Worm (Caenorhabditis elegans): ENCODE results near the gene isy-1.

Gene isy-1

ce11 chrV:11040020-11040419, 39.5 kb upstream of the isy-1 start, which contains the start of gene C45B11.9:
TSS of gene C45B11.9 (plus strand) at chrV:11040320.
- TF ChIP-seq F52B5.7 (tag; optimal IDR thresholded peaks at IDR 0.05) (no peak), egrh-3 (GFP tag; IDR thresholded peaks at IDR 0.05) (no peak), F55B11.4 (tag; optimal IDR thresholded peaks at IDR 0.05; ENCODE audit: borderline replicate concordance, insufficient read depth) (no peak), cebp-2 (GFP tag; IDR thresholded peaks at IDR 0.05) (no peak), snpc-3.4 (tag; optimal IDR thresholded peaks at IDR 0.05) (no peak), hlh-26 (GFP tag; conservative IDR thresholded peaks at IDR 0.05) (no peak), athp-1 (tag; optimal IDR thresholded peaks at IDR 0.05) (no peak), T07F8.4 (tag; optimal IDR thresholded peaks at IDR 0.05) (no peak), Y56A3A.18 (GFP tag; IDR thresholded peaks at IDR 0.05) (no peak), tbp1 (GFP tag; optimal IDR thresholded peaks at IDR 0.05) (no peak), snpc-1.1 (tag; optimal IDR thresholded peaks at IDR 0.05; ENCODE audit: insufficient read depth) (no peak), efl-1 (GFP tag; optimal IDR thresholded peaks at IDR 0.05) (no peak), rpc-1 (optimal IDR thresholded peaks at IDR 0.05) (no peak), rpc-1 (tag; optimal IDR thresholded peaks at IDR 0.05) (no peak), pbrm-1 (GFP tag; IDR thresholded peaks at IDR 0.05) (no peak)

DNA sequence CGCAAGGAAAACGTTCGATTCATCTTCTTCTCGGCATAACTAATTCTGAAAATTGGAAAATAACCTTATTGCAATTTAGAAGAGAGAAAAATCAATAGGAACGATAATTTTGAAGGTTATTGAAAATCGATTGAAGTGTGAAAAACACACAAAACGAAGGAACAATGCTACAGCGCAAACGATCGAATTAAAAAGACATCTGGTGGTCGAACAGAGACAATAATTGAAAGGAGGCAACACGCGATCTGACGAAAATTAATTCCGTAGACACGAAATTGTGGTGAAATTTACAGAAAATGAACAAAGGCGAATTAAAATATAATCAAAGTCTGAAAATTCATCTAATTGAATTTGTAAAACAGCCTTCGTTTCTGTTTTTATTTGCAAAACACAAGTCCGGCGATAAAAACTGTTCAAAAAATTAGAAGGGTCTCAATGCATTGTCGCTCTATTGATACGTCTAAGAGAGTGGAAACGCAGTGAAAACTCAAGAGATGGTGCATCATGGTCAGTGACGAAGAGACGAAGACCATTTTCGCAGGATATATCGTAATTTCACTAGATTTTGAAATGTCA, 39.0 kb upstream of the isy-1 start, which contains the start of gene pak-2:
pak-2 (minus strand) TSS at position 51 of the 576 bp plus-strand sequence.
- TF ChIP-seq snpc-3.4 (tag; optimal IDR thresholded peaks at IDR 0.05), result no peak
- TF ChIP-seq lin-35 (GFP tag; optimal IDR thresholded peaks at IDR 0.05), result peak in 1 of 3 experiments; percentile 42
- no peak for TF ChIP-seq die-1 (tag; optimal IDR thresholded peaks at IDR 0.05)
- TF ChIP-seq mes-4 (tag; optimal IDR thresholded peaks at IDR 0.05), result no peak
- TF ChIP-seq ceh-100 (GFP tag; IDR thresholded peaks at IDR 0.05), result peak; percentile 96
- TF ChIP-seq dox-1 (GFP tag; IDR thresholded peaks at IDR 0.05), result no peak; the same call in 1 of the 2 replicates
- peak; percentile 84 for TF ChIP-seq ceh-27 (GFP tag; optimal IDR thresholded peaks at IDR 0.05)
- TF ChIP-seq egrh-3 (GFP tag; IDR thresholded peaks at IDR 0.05), result no peak
- no peak for TF ChIP-seq nfyb-1 (GFP tag; IDR thresholded peaks at IDR 0.05)
- no peak for TF ChIP-seq ztf-6 (GFP tag; IDR thresholded peaks at IDR 0.05)
- TF ChIP-seq atf-7 (tag; optimal IDR thresholded peaks at IDR 0.05), result no peak
- no peak for TF ChIP-seq lsy-27 (tag; optimal IDR thresholded peaks at IDR 0.05; ENCODE audit: borderline replicate concordance, insufficient read depth)
- TF ChIP-seq attf-3 (GFP tag; conservative IDR thresholded peaks at IDR 0.05), result peak; percentile 51; the same call in 1 of the 2 replicates
- no peak for TF ChIP-seq sdz-38 (tag; optimal IDR thresholded peaks at IDR 0.05)
- no peak for TF ChIP-seq Y67H2A.10 (GFP tag; conservative IDR thresholded peaks at IDR 0.05)
- TF ChIP-seq ztf-18 (tag; optimal IDR thresholded peaks at IDR 0.05), result peak; percentile 49
- TF ChIP-seq ZK185.1 (tag; optimal IDR thresholded peaks at IDR 0.05; ENCODE audit: poor library complexity, severe bottlenecking), result no peak
- TF ChIP-seq xnd-1 (tag; optimal IDR thresholded peaks at IDR 0.05), result no peak
- TF ChIP-seq dpl-1 (GFP tag; optimal IDR thresholded peaks at IDR 0.05), result no peak
- no peak for TF ChIP-seq Y53F4B.3 (GFP tag; IDR thresholded peaks at IDR 0.05)
- no peak for TF ChIP-seq F39B2.1 (GFP tag; IDR thresholded peaks at IDR 0.05)
- peak in 1 of 2 experiments; percentile 3 for TF ChIP-seq let-607 (tag; optimal IDR thresholded peaks at IDR 0.05)
- TF ChIP-seq rec-8 (tag; optimal IDR thresholded peaks at IDR 0.05), result no peak
- TF ChIP-seq cebp-1 (GFP tag; IDR thresholded peaks at IDR 0.05), result no peak
- TF ChIP-seq cebp-1 (tag; optimal IDR thresholded peaks at IDR 0.05), result peak; percentile 55
- TF ChIP-seq cebp-2 (GFP tag; IDR thresholded peaks at IDR 0.05), result no peak
- no peak for TF ChIP-seq madf-6 (GFP tag; IDR thresholded peaks at IDR 0.05)
- no peak for TF ChIP-seq ztf-3 (GFP tag; optimal IDR thresholded peaks at IDR 0.05)
- TF ChIP-seq ceh-91 (GFP tag; IDR thresholded peaks at IDR 0.05), result no peak
- TF ChIP-seq F57A8.1 (GFP tag; optimal IDR thresholded peaks at IDR 0.05), result no peak
- no peak for TF ChIP-seq tbx-9 (tag; optimal IDR thresholded peaks at IDR 0.05; ENCODE audit: borderline replicate concordance)
- no peak for TF ChIP-seq rpc-1 (optimal IDR thresholded peaks at IDR 0.05)
- TF ChIP-seq rpc-1 (tag; optimal IDR thresholded peaks at IDR 0.05), result no peak
- TF ChIP-seq nhr-90 (tag; optimal IDR thresholded peaks at IDR 0.05), result no peak
- peak; percentile 1 for TF ChIP-seq B0261.1 (tag; optimal IDR thresholded peaks at IDR 0.05)
- no peak for TF ChIP-seq lag-1 (GFP tag; IDR thresholded peaks at IDR 0.05)

All from whole organism, young adult.